Fruit fly (Drosophila melanogaster): Measurements from ENCODE around the gene CG43376.

CG43376 gene

DNA sequence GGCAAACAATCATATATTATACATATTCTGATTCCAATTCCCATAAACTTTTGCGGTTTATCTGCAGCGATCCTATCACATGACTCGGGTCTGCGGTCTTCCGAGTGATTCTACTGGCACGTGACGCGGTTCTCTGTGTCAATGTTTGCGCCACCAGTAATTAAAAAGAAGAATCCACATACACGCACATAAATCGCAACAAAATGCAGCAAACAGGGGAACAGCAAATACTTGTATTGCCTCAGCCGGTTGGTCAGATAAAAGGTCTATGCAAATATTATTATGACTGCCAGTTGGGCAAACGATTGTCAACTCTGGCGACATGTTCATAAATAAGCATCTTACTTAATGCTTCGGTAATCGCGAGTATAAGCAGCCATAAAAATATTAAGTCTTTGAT, 34.2 kb downstream of the CG43376 start:
- no peak for TF ChIP-seq insv (optimal IDR thresholded peaks at IDR 0.05)
- TF ChIP-seq Sin3A (optimal IDR thresholded peaks at IDR 0.05): no peak
- no peak for TF ChIP-seq Myc (optimal IDR thresholded peaks at IDR 0.05)
- no peak for TF ChIP-seq h (optimal IDR thresholded peaks at IDR 0.05)
- no peak for TF ChIP-seq ttk (optimal IDR thresholded peaks at IDR 0.05)
- no peak for TF ChIP-seq psq (optimal IDR thresholded peaks at IDR 0.05)

DNA sequence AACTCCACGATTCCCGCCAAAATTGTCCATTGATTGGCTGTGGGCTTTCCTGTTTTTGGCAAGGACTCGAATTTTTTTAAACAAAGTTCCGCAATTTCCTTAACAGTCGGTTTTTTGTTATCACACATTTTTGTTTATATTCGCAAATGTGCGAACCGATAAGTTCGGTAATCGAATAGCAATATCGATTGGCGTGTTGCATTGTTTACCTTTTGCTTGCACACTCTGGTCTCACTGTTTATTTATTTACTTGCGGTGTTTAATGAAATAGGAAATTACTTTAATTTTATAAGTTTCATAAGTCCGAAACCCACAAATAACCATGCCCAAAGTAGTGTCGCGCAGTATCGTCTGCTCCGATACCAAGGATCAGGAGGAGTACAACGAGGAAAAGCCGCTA, 37.5 kb downstream of the CG43376 start, which contains the start of the genes Adat1 and CG16865:
TSS of gene Adat1 (minus strand) at position 152 of the 400 bp plus-strand sequence.
TSS of gene CG16865 (plus strand) at position 200 of the 400 bp plus-strand sequence.
- no peak for TF ChIP-seq Sin3A (optimal IDR thresholded peaks at IDR 0.05)

DNA sequence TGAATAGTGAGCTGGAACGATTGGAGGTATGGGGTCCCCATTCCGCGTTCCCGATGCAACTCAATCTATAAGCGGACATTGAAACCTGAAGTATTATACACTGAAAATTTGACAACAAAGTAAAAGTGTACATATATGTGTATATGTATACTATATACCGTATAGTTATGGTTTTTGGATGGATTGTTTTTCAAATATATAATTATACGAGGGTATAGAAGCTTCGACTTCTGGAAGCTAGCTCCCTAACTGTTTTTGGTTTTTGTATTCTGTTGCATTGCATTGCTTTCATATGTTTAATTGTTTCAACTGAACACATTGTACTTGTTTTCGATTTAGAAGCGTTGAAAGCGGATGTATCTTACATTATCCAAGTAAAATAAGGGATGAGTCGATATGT, 39.4 kb downstream of the CG43376 start, which contains the start of gene CG16888:
TSS of gene CG16888 (minus strand) at position 101 of the 400 bp plus-strand sequence.
- TF ChIP-seq h (optimal IDR thresholded peaks at IDR 0.05): no peak

DNA sequence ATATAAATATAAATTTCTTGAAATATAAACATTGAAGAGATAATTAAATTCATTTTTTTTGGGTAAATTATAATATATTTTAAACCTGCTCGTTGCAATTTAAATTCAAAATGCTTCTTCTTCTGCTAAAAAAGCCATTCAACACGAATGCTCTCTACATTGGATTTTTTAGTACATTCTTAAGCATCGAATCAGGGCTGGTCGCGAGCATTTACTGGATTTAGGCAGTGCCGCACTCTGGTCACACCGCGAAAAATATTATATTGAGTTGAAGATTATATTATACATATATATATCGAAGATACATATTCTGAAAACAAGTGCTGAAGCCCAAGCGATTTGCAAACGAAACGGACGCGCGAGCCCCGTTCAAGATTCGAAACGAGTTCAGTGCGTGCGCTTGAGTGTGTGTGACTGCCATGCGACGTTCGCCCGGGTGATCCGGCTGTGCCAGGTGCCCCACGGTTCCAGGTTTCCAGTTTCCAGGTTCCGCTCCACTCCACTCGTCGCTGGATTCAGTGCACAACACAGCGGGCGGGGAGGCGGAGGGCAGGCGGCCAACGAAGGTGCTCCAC, 39.9 kb downstream of the CG43376 start, which contains the start of gene Sos:
TSS of gene Sos (plus strand) at position 213 of the 575 bp plus-strand sequence.
- no peak for TF ChIP-seq psq (optimal IDR thresholded peaks at IDR 0.05)
- TF ChIP-seq h (optimal IDR thresholded peaks at IDR 0.05): no peak
- no peak for TF ChIP-seq Myc (optimal IDR thresholded peaks at IDR 0.05)
- no peak for TF ChIP-seq ttk (optimal IDR thresholded peaks at IDR 0.05)
- no peak for TF ChIP-seq insv (optimal IDR thresholded peaks at IDR 0.05)
- no peak for TF ChIP-seq Sin3A (optimal IDR thresholded peaks at IDR 0.05)

DNA sequence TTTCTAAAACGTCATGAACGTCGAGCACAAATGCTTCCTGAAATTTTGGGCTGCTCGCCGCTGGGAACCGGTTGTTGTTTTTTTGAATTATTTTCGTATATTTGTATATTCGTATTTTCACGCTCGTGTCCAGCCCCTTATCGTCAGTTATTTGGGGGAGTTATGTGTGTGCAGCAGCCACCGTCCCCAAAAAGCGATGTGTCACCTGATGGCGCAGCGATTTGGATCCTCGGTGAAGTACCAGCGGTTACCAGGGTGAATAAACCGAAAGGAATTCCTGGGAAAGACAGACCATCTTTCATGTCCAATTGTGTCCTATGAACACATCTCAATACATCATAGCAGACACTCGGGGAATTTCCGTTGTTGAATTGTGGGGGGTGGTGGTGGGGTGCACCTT, 46.4 kb downstream of the CG43376 start:
- TF ChIP-seq insv (optimal IDR thresholded peaks at IDR 0.05): no peak
- no peak for TF ChIP-seq Sin3A (optimal IDR thresholded peaks at IDR 0.05)
- no peak for TF ChIP-seq Myc (optimal IDR thresholded peaks at IDR 0.05)
- TF ChIP-seq psq (optimal IDR thresholded peaks at IDR 0.05): no peak
- no peak for TF ChIP-seq h (optimal IDR thresholded peaks at IDR 0.05)
- TF ChIP-seq ttk (optimal IDR thresholded peaks at IDR 0.05): no peak

- TF ChIP-seq ttk (optimal IDR thresholded peaks at IDR 0.05) (no peak), insv (optimal IDR thresholded peaks at IDR 0.05) (no peak), h (optimal IDR thresholded peaks at IDR 0.05) (no peak), psq (optimal IDR thresholded peaks at IDR 0.05) (no peak), Sin3A (optimal IDR thresholded peaks at IDR 0.05) (no peak), Myc (optimal IDR thresholded peaks at IDR 0.05) (no peak)
Measured at dm6 chr2L:13820948-13821347, 47.2 kb downstream of the CG43376 start, which contains the start of gene b. Gene b, plus strand, starts transcription at chr2L:13821248.

All from Kc167 (cell line).